Worm (Caenorhabditis elegans): Measurements from ENCODE around the gene zer-1.
A peak's percentile ranks its signal among the peaks of the same experiment; 100 is the strongest.

The zer-1 gene

ce11 chrIII:868866-869265 is 17.7 kb downstream of the zer-1 start:
- TF ChIP-seq unc-86 (tag; optimal IDR thresholded peaks at IDR 0.05), result no peak
- TF ChIP-seq unc-42 (tag; optimal IDR thresholded peaks at IDR 0.05), result no peak
- no peak for TF ChIP-seq tbx-2 (tag; optimal IDR thresholded peaks at IDR 0.05)
- no peak for TF ChIP-seq ceh-14 (tag; optimal IDR thresholded peaks at IDR 0.05)
- TF ChIP-seq nfya-1 (tag; optimal IDR thresholded peaks at IDR 0.05), result no peak
- TF ChIP-seq ceh-2 (tag; optimal IDR thresholded peaks at IDR 0.05), result no peak
- no peak for TF ChIP-seq ceh-31 (tag; optimal IDR thresholded peaks at IDR 0.05)
- TF ChIP-seq T23F11.4 (GFP tag; optimal IDR thresholded peaks at IDR 0.05), result no peak
- TF ChIP-seq pag-3 (tag; optimal IDR thresholded peaks at IDR 0.05; ENCODE audit: borderline replicate concordance), result no peak
- no peak for TF ChIP-seq ceh-45 (GFP tag; IDR thresholded peaks at IDR 0.05)
- TF ChIP-seq elt-2 (tag; optimal IDR thresholded peaks at IDR 0.05), result no peak
- TF ChIP-seq nhr-11 (tag; optimal IDR thresholded peaks at IDR 0.05), result no peak
- no peak for TF ChIP-seq sdc-2 (tag; optimal IDR thresholded peaks at IDR 0.05)
- no peak for TF ChIP-seq madf-2 (tag; optimal IDR thresholded peaks at IDR 0.05)
- no peak for TF ChIP-seq pqm-1 (tag; optimal IDR thresholded peaks at IDR 0.05)

ce11 chrIII:861819-862356 is 24.7 kb downstream of the zer-1 start, which contains the start of gene arx-4:
Gene arx-4 (plus strand): TSS chrIII:862306.
- TF ChIP-seq odd-2 (tag; optimal IDR thresholded peaks at IDR 0.05), result no peak
- TF ChIP-seq dve-1 (tag; optimal IDR thresholded peaks at IDR 0.05), result no peak
- TF ChIP-seq C08G9.2 (tag; optimal IDR thresholded peaks at IDR 0.05), result no peak
- no peak for TF ChIP-seq ceh-34 (tag; optimal IDR thresholded peaks at IDR 0.05)
- no peak for TF ChIP-seq sox-2 (GFP tag; IDR thresholded peaks at IDR 0.05)
- TF ChIP-seq gmeb-2 (tag; optimal IDR thresholded peaks at IDR 0.05), result no peak
- TF ChIP-seq F13H6.1 (tag; optimal IDR thresholded peaks at IDR 0.05), result no peak
- no peak for TF ChIP-seq hlh-6 (tag; optimal IDR thresholded peaks at IDR 0.05)
- TF ChIP-seq mec-3 (tag; optimal IDR thresholded peaks at IDR 0.05; ENCODE audit: borderline replicate concordance), result no peak
- peak; percentile 28 for TF ChIP-seq ceh-31 (tag; optimal IDR thresholded peaks at IDR 0.05)
- TF ChIP-seq unc-42 (tag; optimal IDR thresholded peaks at IDR 0.05), result peak; percentile 95
- no peak for TF ChIP-seq ceh-6 (GFP tag; optimal IDR thresholded peaks at IDR 0.05)
- no peak for TF ChIP-seq ref-2 (tag; optimal IDR thresholded peaks at IDR 0.05)
- TF ChIP-seq ahr-1 (tag; optimal IDR thresholded peaks at IDR 0.05), result no peak
- TF ChIP-seq sox-4 (tag; optimal IDR thresholded peaks at IDR 0.05), result no peak
- no peak for TF ChIP-seq nhr-232 (tag; optimal IDR thresholded peaks at IDR 0.05)
- TF ChIP-seq ama-1 (optimal IDR thresholded peaks at IDR 0.05), result no peak
- TF ChIP-seq tbx-7 (tag; optimal IDR thresholded peaks at IDR 0.05), result no peak

- no peak for TF ChIP-seq tbx-2 (tag; optimal IDR thresholded peaks at IDR 0.05)
- TF ChIP-seq odd-2 (tag; optimal IDR thresholded peaks at IDR 0.05), result no peak
- TF ChIP-seq F13H6.1 (tag; optimal IDR thresholded peaks at IDR 0.05), result no peak
- TF ChIP-seq C38D4.7 (GFP tag; optimal IDR thresholded peaks at IDR 0.05), result no peak
- no peak for TF ChIP-seq nhr-11 (tag; optimal IDR thresholded peaks at IDR 0.05)
- no peak for TF ChIP-seq elt-4 (tag; optimal IDR thresholded peaks at IDR 0.05)
- TF ChIP-seq ceh-9 (tag; optimal IDR thresholded peaks at IDR 0.05), result no peak
- TF ChIP-seq ceh-6 (GFP tag; optimal IDR thresholded peaks at IDR 0.05), result no peak
- no peak for TF ChIP-seq ttx-3 (tag; optimal IDR thresholded peaks at IDR 0.05)
- no peak for TF ChIP-seq che-1 (tag; optimal IDR thresholded peaks at IDR 0.05)
- no peak for TF ChIP-seq ets-4 (tag; optimal IDR thresholded peaks at IDR 0.05)
Observed at ce11 chrIII:859898-860297, 26.7 kb downstream of the zer-1 start, which contains the start of gene exos-4.2. Gene exos-4.2 (plus strand): TSS chrIII:860198.

ce11 chrIII:856908-857307 is 29.7 kb downstream of the zer-1 start:
- TF ChIP-seq hlh-8 (tag; optimal IDR thresholded peaks at IDR 0.05), result no peak
- TF ChIP-seq T23F11.4 (GFP tag; optimal IDR thresholded peaks at IDR 0.05), result no peak
- no peak for TF ChIP-seq K02D7.2 (tag; optimal IDR thresholded peaks at IDR 0.05)
- TF ChIP-seq dmd-4 (tag; optimal IDR thresholded peaks at IDR 0.05; ENCODE audit: borderline replicate concordance), result no peak
- TF ChIP-seq npax-4 (tag; optimal IDR thresholded peaks at IDR 0.05), result no peak
- no peak for TF ChIP-seq ceh-6 (GFP tag; optimal IDR thresholded peaks at IDR 0.05)
- TF ChIP-seq nhr-11 (tag; optimal IDR thresholded peaks at IDR 0.05), result no peak

All from whole organism, late embryonic.